Worm (Caenorhabditis elegans) whole organism, midembryonic: ENCODE data around the gene H05C05.4.

ENCODE experiments used
- T22C8.4 ChIP-seq: fragments of 200-800 bp; sonication (Bioruptor generic); IDR thresholded peaks from 2 replicates; pipeline ENCODE4 v1.3.6; 2022; ENCODE audit warnings: missing genetic modification characterization, missing compliant biosample characterization
- cog-1 ChIP-seq: sonication (generic microtip); optimal IDR thresholded peaks from 2 replicates; lab custom pipeline; 2016; ENCODE audit warnings: missing genetic modification characterization, missing compliant biosample characterization
- flt-1 ChIP-seq: fragments of 200-800 bp; sonication (Bioruptor generic); IDR thresholded peaks from 2 replicates; pipeline ENCODE4 v1.3.6; 2022; ENCODE audit warnings: missing genetic modification characterization, missing compliant biosample characterization
- klf-2 ChIP-seq: fragments of 200-800 bp; sonication (Bioruptor generic); conservative IDR thresholded peaks from 2 replicates; pipeline ENCODE4 v1.3.6; 2022; ENCODE audit warnings: missing genetic modification reagents, missing genetic modification characterization, missing compliant biosample characterization
- med-1 ChIP-seq: sonication (generic microtip); optimal IDR thresholded peaks from 2 replicates; lab custom pipeline; 2017; ENCODE audit warnings: missing genetic modification characterization, mild to moderate bottlenecking, missing compliant biosample characterization, antibody characterized with exemption, missing genetic modification reagents; ENCODE audit not compliant: insufficient read depth
- ref-1 ChIP-seq: fragments of 200-800 bp; sonication (Bioruptor generic); conservative IDR thresholded peaks from 2 replicates; pipeline ENCODE4 v1.3.6; 2022; ENCODE audit warnings: missing genetic modification reagents, missing genetic modification characterization, missing compliant biosample characterization
- tab-1 ChIP-seq: fragments of 200-800 bp; sonication (Bioruptor generic); IDR thresholded peaks from 2 replicates; pipeline ENCODE4 v1.3.6; 2022; ENCODE audit warnings: missing genetic modification characterization, missing compliant biosample characterization
- ztf-23 ChIP-seq: fragments of 200-800 bp; sonication (Bioruptor generic); IDR thresholded peaks from 2 replicates; pipeline ENCODE4 v1.3.6; 2022; ENCODE audit warnings: missing genetic modification reagents, missing genetic modification characterization, missing compliant biosample characterization
- ztf-29 ChIP-seq: fragments of 200-800 bp; sonication (Bioruptor generic); IDR thresholded peaks from 2 replicates; pipeline ENCODE4 v1.3.6; 2022; ENCODE audit warnings: missing genetic modification reagents, missing genetic modification characterization, missing compliant biosample characterization

DNA sequence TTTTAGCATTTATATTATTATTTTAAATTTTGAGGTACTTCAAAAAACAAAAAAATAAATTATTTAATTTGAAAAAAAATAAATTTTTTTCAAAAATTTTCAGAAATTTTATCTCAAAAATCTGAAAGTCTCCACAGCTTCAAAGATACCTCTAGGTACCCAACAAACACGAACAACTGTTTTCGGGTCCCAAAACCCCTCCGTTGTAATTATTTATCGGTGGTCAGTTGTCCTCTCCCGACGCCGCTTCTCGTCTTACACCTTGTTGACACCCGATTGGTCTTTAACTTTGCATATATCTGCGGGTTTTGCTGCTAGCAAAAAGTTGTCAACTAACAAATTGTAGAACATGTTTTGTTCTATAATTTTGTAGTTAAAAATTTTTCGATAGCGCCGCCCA, 30.2 kb upstream of the H05C05.4 start:
- TF ChIP-seq ztf-23 (GFP tag; lab: Robert Waterston, UW) (no peak), med-1 (GFP tag; lab: Kevin White, UChicago) (no peak), tab-1 (GFP tag; lab: Robert Waterston, UW) (no peak), flt-1 (GFP tag; lab: Robert Waterston, UW) (no peak), klf-2 (GFP tag; lab: Robert Waterston, UW) (no peak), cog-1 (tag; lab: Kevin White, UChicago) (no peak), ztf-29 (GFP tag; lab: Robert Waterston, UW) (no peak), T22C8.4 (no peak), ref-1 (GFP tag; lab: Robert Waterston, UW) (no peak)
